Worm (Caenorhabditis elegans): Measurements from ENCODE around the gene clec-178.

Gene clec-178

DNA sequence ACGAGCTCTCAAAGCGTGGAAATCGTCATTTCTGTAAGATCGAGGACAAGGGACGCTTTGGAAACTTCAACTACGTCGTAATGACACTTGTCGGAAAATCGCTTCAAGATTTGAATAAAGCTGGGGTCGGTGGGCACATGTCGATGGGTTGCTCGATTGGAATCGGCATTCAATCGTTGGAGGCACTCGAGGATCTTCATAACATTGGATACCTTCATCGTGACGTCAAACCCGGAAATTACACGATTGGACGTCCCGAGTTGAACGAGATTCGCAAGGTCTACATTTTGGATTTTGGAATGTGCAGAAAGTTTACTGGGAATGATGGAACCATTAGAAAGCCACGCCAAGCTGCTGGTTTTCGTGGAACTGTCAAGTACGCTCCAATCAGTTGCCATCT is 21.2 kb upstream of the clec-178 start:
- TF ChIP-seq T22C8.4 (GFP tag; IDR thresholded peaks at IDR 0.05) (no peak), klf-2 (GFP tag; conservative IDR thresholded peaks at IDR 0.05) (no peak), ztf-29 (GFP tag; IDR thresholded peaks at IDR 0.05) (no peak), ztf-23 (GFP tag; IDR thresholded peaks at IDR 0.05) (no peak), tab-1 (GFP tag; IDR thresholded peaks at IDR 0.05) (no peak), flt-1 (GFP tag; IDR thresholded peaks at IDR 0.05) (no peak), ref-1 (GFP tag; conservative IDR thresholded peaks at IDR 0.05) (no peak), med-1 (GFP tag; optimal IDR thresholded peaks at IDR 0.05; ENCODE audit: insufficient read depth) (no peak), cog-1 (tag; optimal IDR thresholded peaks at IDR 0.05) (no peak)

DNA sequence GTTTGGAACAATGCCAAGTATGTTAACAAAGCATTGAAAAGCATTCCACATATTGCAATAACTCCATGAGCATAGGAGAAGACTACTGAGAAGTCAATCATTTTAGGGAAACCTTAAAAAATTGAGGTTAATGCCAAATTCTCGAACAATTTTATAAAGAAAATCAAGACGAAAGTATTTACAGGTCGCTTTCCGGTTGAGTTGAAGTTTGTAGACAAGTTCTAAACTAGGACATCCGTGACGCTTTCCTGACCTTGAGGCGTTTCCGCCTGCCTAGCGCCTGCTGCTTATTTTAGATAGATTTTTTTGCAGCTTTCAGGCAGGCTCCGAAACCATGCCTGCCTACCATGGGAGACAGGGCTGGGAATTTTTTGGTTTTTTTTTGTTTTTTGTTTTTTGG is 18.2 kb upstream of the clec-178 start, which contains the start of gene srd-13:
Gene srd-13 (minus strand): TSS at position 101 of the 400 bp plus-strand sequence.
- TF ChIP-seq cog-1 (tag; optimal IDR thresholded peaks at IDR 0.05): no peak
- TF ChIP-seq ztf-29 (GFP tag; IDR thresholded peaks at IDR 0.05): no peak
- TF ChIP-seq med-1 (GFP tag; optimal IDR thresholded peaks at IDR 0.05; ENCODE audit: insufficient read depth): no peak
- no peak for TF ChIP-seq flt-1 (GFP tag; IDR thresholded peaks at IDR 0.05)
- TF ChIP-seq T22C8.4 (GFP tag; IDR thresholded peaks at IDR 0.05): no peak
- no peak for TF ChIP-seq tab-1 (GFP tag; IDR thresholded peaks at IDR 0.05)
- no peak for TF ChIP-seq ztf-23 (GFP tag; IDR thresholded peaks at IDR 0.05)

DNA sequence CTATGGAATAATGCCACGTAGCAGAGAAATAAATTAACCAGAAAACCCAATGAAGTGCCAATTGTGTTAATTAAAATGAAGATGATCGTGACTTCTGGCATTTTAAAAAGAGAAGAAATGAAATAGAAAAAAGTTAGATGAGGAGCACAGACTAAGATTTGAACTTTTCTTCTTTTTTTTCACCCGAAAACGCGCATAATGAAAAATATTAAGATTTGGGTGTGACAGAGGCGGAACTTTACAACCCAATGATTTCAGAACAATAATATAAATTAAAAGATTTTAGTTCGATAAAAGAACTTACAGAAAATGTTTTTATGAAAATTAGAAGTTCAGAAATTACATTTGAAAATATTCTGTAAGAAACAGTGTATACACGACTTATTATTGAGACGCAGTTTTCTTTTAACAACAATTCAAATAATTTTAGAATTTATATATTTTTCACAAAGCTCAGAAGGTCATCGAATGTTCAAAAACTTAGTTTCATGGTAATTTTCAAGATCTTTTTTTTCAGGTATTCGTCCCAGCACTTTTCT is 8.2 kb upstream of the clec-178 start, which contains the start of the genes srd-8 and B0547.2:
Gene srd-8 (minus strand): TSS at position 101 of the 539 bp plus-strand sequence.
Gene B0547.2 (plus strand): TSS at position 489 of the 539 bp plus-strand sequence.
- no peak for TF ChIP-seq T22C8.4 (GFP tag; IDR thresholded peaks at IDR 0.05)
- no peak for TF ChIP-seq med-1 (GFP tag; optimal IDR thresholded peaks at IDR 0.05; ENCODE audit: insufficient read depth)
- no peak for TF ChIP-seq ztf-23 (GFP tag; IDR thresholded peaks at IDR 0.05)
- no peak for TF ChIP-seq ztf-29 (GFP tag; IDR thresholded peaks at IDR 0.05)
- TF ChIP-seq ref-1 (GFP tag; conservative IDR thresholded peaks at IDR 0.05): no peak
- no peak for TF ChIP-seq cog-1 (tag; optimal IDR thresholded peaks at IDR 0.05)
- TF ChIP-seq tab-1 (GFP tag; IDR thresholded peaks at IDR 0.05): no peak
- no peak for TF ChIP-seq klf-2 (GFP tag; conservative IDR thresholded peaks at IDR 0.05)
- no peak for TF ChIP-seq flt-1 (GFP tag; IDR thresholded peaks at IDR 0.05)

DNA sequence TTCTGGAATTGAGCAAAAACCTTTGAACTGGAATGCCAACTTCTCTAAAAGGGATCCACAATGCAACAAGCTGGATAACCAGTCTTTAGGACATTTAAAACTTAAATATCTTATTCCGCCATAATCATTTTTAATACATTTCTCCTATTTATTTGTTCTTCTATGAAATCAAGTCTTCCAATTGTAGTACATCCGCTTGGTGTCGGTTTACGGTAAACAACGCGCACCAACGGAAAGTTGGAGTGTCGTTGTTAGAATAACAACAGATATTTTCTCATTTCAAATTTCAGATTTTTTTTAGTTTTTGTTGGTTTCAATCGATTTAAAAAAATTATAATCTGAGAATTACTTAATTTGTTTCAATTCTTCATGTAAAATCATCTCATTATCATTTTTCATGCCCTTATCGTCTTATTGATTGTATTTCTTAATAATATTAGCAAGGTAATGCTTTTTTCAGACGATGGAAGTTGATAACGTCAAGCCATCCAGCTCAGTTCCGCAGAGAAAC is 4.6 kb upstream of the clec-178 start, which contains the start of gene csn-5:
Gene csn-5 (plus strand): TSS at position 461 of the 511 bp plus-strand sequence.
- no peak for TF ChIP-seq ztf-23 (GFP tag; IDR thresholded peaks at IDR 0.05)
- no peak for TF ChIP-seq med-1 (GFP tag; optimal IDR thresholded peaks at IDR 0.05; ENCODE audit: insufficient read depth)
- no peak for TF ChIP-seq cog-1 (tag; optimal IDR thresholded peaks at IDR 0.05)

DNA sequence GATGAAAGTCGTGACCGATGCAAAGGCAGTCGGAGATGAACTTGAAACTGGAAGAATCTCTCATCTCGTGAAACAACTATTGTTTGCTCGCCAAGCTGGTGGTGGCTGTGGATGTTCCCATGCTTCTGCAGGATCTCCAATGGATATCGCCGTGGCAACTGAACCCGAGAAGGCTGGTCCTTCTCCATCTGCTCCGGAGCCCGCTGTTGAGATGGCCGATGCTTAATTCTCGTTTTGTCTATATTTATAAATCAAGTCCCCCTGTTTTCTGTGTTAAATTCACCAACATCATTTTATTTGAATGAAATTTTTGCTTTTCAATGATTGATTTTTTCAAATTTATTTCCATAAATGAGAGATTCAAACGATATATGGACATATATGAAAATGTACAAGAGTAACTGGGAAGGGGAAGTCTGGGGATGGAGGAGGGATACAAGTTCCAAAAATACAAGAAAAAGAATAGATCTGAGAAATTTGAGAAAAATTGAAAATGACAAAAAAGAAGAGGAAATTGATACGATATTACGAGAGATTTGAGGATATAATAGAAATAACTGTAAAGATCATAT is 2.9 kb upstream of the clec-178 start:
- no peak for TF ChIP-seq flt-1 (GFP tag; IDR thresholded peaks at IDR 0.05)
- no peak for TF ChIP-seq cog-1 (tag; optimal IDR thresholded peaks at IDR 0.05)
- no peak for TF ChIP-seq tab-1 (GFP tag; IDR thresholded peaks at IDR 0.05)
- TF ChIP-seq klf-2 (GFP tag; conservative IDR thresholded peaks at IDR 0.05): no peak
- TF ChIP-seq T22C8.4 (GFP tag; IDR thresholded peaks at IDR 0.05): no peak
- TF ChIP-seq ztf-23 (GFP tag; IDR thresholded peaks at IDR 0.05): no peak
- no peak for TF ChIP-seq ztf-29 (GFP tag; IDR thresholded peaks at IDR 0.05)
- TF ChIP-seq med-1 (GFP tag; optimal IDR thresholded peaks at IDR 0.05; ENCODE audit: insufficient read depth): no peak
- TF ChIP-seq ref-1 (GFP tag; conservative IDR thresholded peaks at IDR 0.05): no peak

DNA sequence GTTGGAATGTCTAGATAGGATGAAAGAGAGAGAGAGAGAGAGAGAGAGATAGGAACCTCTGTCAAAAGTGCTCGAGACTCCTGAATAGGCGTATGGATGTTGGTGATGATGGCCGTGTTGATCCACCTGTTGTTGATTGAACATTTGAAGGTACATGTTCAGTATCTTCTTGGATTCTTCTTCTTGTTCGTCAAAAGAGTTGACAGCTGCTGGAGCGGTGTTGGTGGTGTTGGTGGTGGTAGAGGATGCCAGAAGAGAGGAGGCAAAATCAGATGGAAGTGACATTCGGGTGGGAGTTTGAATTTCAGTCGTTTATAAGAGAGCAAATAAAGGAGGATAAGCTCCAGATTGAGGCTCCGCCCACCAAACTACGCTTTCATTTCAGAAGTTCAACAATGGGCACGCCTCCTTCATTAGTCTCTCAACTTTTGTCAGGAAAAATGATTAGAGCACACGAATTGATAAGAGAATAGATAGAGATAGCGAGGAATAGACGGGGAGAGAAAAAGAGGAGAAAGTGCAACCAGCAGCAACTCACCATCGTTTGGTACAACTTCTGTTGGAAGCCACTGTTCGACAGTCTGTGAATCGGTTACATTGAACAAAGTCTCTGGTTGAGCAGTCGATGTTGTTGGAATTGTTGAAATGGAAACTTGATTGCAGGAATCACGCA is 802 bp upstream of the clec-178 start:
- TF ChIP-seq tab-1 (GFP tag; IDR thresholded peaks at IDR 0.05) (no peak), ztf-23 (GFP tag; IDR thresholded peaks at IDR 0.05) (no peak), flt-1 (GFP tag; IDR thresholded peaks at IDR 0.05) (no peak), med-1 (GFP tag; optimal IDR thresholded peaks at IDR 0.05; ENCODE audit: insufficient read depth) (no peak), T22C8.4 (GFP tag; IDR thresholded peaks at IDR 0.05) (no peak), ztf-29 (GFP tag; IDR thresholded peaks at IDR 0.05) (no peak), cog-1 (tag; optimal IDR thresholded peaks at IDR 0.05) (no peak), klf-2 (GFP tag; conservative IDR thresholded peaks at IDR 0.05) (no peak), ref-1 (GFP tag; conservative IDR thresholded peaks at IDR 0.05) (no peak)

DNA sequence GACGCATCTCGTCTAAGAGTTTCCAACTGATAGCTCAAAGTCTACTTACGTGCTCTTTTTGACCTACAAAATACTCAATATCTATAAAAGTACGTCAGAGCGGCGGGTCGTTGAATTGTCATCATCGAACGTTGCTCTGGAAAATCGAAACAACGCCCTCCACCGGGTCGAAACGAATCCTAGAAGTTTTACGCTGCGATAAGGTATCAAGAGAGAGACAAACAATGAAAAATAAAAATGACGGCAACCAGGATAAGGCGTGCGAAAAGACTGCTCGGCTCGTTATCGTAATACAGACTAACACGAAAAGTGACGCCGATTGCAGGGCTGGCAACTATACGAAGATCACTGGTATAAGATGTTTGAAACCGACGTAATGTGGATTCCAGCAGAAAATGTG is 454 bp downstream of the clec-178 start:
- TF ChIP-seq klf-2 (GFP tag; conservative IDR thresholded peaks at IDR 0.05) (no peak), ztf-23 (GFP tag; IDR thresholded peaks at IDR 0.05) (no peak), ref-1 (GFP tag; conservative IDR thresholded peaks at IDR 0.05) (no peak), flt-1 (GFP tag; IDR thresholded peaks at IDR 0.05) (no peak), T22C8.4 (GFP tag; IDR thresholded peaks at IDR 0.05) (no peak), tab-1 (GFP tag; IDR thresholded peaks at IDR 0.05) (no peak), ztf-29 (GFP tag; IDR thresholded peaks at IDR 0.05) (no peak), med-1 (GFP tag; optimal IDR thresholded peaks at IDR 0.05; ENCODE audit: insufficient read depth) (no peak), cog-1 (tag; optimal IDR thresholded peaks at IDR 0.05) (no peak)

DNA sequence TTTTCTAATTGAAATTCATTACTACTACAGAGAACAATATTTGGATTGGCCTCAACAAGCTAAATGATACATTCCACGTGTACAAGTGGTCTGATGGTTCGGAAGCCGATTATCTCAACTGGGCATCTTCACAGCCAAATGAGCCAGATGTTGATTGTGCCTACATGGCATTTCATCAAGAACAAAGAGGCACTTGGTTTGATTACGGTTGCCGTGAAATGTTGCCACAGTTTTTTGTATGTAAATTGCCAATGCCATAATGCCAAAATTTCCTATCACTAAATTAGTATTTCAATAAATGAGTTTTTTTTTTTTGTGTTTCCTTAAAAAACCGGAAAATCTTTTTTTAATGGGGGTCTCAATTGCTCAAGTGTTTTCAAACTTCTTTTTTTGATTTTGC is 944 bp downstream of the clec-178 start:
- no peak for TF ChIP-seq ztf-23 (GFP tag; IDR thresholded peaks at IDR 0.05)
- TF ChIP-seq ref-1 (GFP tag; conservative IDR thresholded peaks at IDR 0.05): no peak
- no peak for TF ChIP-seq flt-1 (GFP tag; IDR thresholded peaks at IDR 0.05)
- TF ChIP-seq ztf-29 (GFP tag; IDR thresholded peaks at IDR 0.05): no peak
- TF ChIP-seq tab-1 (GFP tag; IDR thresholded peaks at IDR 0.05): no peak

DNA sequence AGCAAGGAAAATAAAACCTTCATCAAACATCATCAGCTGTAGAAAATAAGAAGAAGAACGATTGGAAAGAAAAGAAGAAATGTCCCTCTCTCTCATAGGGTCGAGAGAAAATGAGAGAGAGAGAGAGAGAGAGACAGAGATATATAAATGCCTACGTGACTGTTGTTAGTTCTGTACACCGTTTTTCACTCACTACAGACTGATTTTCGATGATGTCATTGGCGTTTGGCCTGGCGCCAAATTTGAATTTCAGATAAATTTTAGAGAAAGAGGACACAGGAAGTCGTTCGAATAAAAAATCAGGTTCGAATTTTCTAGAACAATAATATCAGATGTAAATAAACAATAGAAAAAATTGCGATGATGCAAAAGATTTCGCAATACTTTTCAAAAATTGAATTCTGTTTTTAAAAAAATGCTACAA is 2.2 kb downstream of the clec-178 start:
- TF ChIP-seq klf-2 (GFP tag; conservative IDR thresholded peaks at IDR 0.05) (no peak), tab-1 (GFP tag; IDR thresholded peaks at IDR 0.05) (no peak), T22C8.4 (GFP tag; IDR thresholded peaks at IDR 0.05) (no peak), ref-1 (GFP tag; conservative IDR thresholded peaks at IDR 0.05) (no peak), med-1 (GFP tag; optimal IDR thresholded peaks at IDR 0.05; ENCODE audit: insufficient read depth) (no peak), flt-1 (GFP tag; IDR thresholded peaks at IDR 0.05) (no peak), ztf-23 (GFP tag; IDR thresholded peaks at IDR 0.05) (no peak), ztf-29 (GFP tag; IDR thresholded peaks at IDR 0.05) (no peak), cog-1 (tag; optimal IDR thresholded peaks at IDR 0.05) (no peak)

Data from whole organism, midembryonic.